Worm (Caenorhabditis elegans) whole organism, L4 larva: ENCODE data around the gene got-2.2.

Experiments
- R02D3.7 ChIP-seq: fragments of 150-350 bp; sonication (generic microtip); optimal IDR thresholded peaks from 3 replicates; lab custom pipeline; 2014; ENCODE audit warnings: missing biosample characterization, missing genetic modification characterization
- T20F7.1 ChIP-seq: fragments of 200-800 bp; sonication (Bioruptor generic); optimal IDR thresholded peaks from 2 replicates; lab custom pipeline; 2018; ENCODE audit warnings: mild to moderate bottlenecking, missing genetic modification characterization, missing compliant biosample characterization
- ZK337.2 ChIP-seq: fragments of 200-800 bp; sonication (Bioruptor generic); IDR thresholded peaks from 2 replicates; pipeline ENCODE4 v1.3.6; 2022; ENCODE audit warnings: missing genetic modification reagents, missing genetic modification characterization, missing compliant biosample characterization
- aha-1 ChIP-seq: fragments of 150-350 bp; peaks from one replicate; lab custom pipeline; 2014; ENCODE audit warnings: missing biosample characterization, missing genetic modification characterization
- ama-1 ChIP-seq: fragments of 150-350 bp; optimal IDR thresholded peaks from 2 replicates; lab custom pipeline; 2014; ENCODE audit warnings: inconsistent platforms, mixed read lengths
- ceh-20 ChIP-seq: fragments of 200-800 bp; sonication (Bioruptor generic); IDR thresholded peaks from 2 replicates; pipeline ENCODE4 v1.3.6; 2022; ENCODE audit warnings: missing genetic modification reagents, missing genetic modification characterization, missing compliant biosample characterization
- ces-1 ChIP-seq: fragments of 150-350 bp; sonication (generic microtip); optimal IDR thresholded peaks from 4 replicates; lab custom pipeline; 2014; ENCODE audit warnings: missing biosample characterization, missing genetic modification reagents, missing genetic modification characterization
- ctbp-1 ChIP-seq: fragments of 200-800 bp; sonication (Bioruptor generic); IDR thresholded peaks from 2 replicates; pipeline ENCODE4 v1.3.6; 2022; ENCODE audit warnings: missing genetic modification reagents, missing genetic modification characterization, missing compliant biosample characterization
- daf-16 ChIP-seq, 3 experiments: sonication (generic microtip); optimal IDR thresholded peaks; 2 replicates each; lab custom pipeline; 2016 to 2017; ENCODE audit warnings: missing genetic modification characterization in 3 of 3, missing genetic modification reagents in 3 of 3, mild to moderate bottlenecking in 2 of 3, missing compliant biosample characterization in 2 of 3, missing biosample characterization in 1 of 3, moderate library complexity in 1 of 3
- dmd-6 ChIP-seq: fragments of 200-800 bp; sonication (Bioruptor generic); IDR thresholded peaks from 2 replicates; pipeline ENCODE4 v1.3.6; 2022; ENCODE audit warnings: missing genetic modification reagents, missing genetic modification characterization, missing compliant biosample characterization
- dmd-9 ChIP-seq: fragments of 200-800 bp; sonication (Bioruptor generic); IDR thresholded peaks from 2 replicates; pipeline ENCODE4 v1.3.6; 2022; ENCODE audit warnings: missing genetic modification reagents, missing genetic modification characterization, missing compliant biosample characterization
- dve-1 ChIP-seq: sonication (generic microtip); optimal IDR thresholded peaks from 2 replicates; lab custom pipeline; 2017; ENCODE audit warnings: antibody characterized with exemption, mild to moderate bottlenecking, missing genetic modification characterization, missing compliant biosample characterization; ENCODE audit not compliant: insufficient read depth
- egl-27 ChIP-seq: sonication (generic microtip); optimal IDR thresholded peaks from 3 replicates; lab custom pipeline; 2017; ENCODE audit warnings: missing biosample characterization, missing genetic modification reagents, missing genetic modification characterization
- egl-43 ChIP-seq: fragments of 200-800 bp; sonication (Bioruptor generic); IDR thresholded peaks from 2 replicates; pipeline ENCODE4 v1.3.6; 2022; ENCODE audit warnings: missing genetic modification reagents, missing genetic modification characterization, missing compliant biosample characterization
- fkh-10 ChIP-seq: fragments of 150-350 bp; optimal IDR thresholded peaks from 2 replicates; lab custom pipeline; 2014; ENCODE audit warnings: missing biosample characterization, missing genetic modification reagents, missing genetic modification characterization
- hlh-11 ChIP-seq: fragments of 200-800 bp; sonication (Bioruptor generic); optimal IDR thresholded peaks from 2 replicates; lab custom pipeline; 2018; ENCODE audit warnings: mild to moderate bottlenecking, missing genetic modification characterization, missing compliant biosample characterization
- hlh-30 ChIP-seq: sonication (generic microtip); optimal IDR thresholded peaks from 2 replicates; lab custom pipeline; 2017; ENCODE audit warnings: antibody characterized with exemption, mild to moderate bottlenecking, missing genetic modification characterization, missing compliant biosample characterization; ENCODE audit not compliant: insufficient read depth
- hmg-1.1 ChIP-seq: fragments of 200-800 bp; sonication (Bioruptor generic); IDR thresholded peaks from 2 replicates; pipeline ENCODE4 v1.3.6; 2022; ENCODE audit warnings: missing genetic modification reagents, missing genetic modification characterization, missing compliant biosample characterization
- lin-1 ChIP-seq: fragments of 200-800 bp; sonication (Bioruptor generic); IDR thresholded peaks from 2 replicates; pipeline ENCODE4 v1.3.6; 2022; ENCODE audit warnings: missing genetic modification reagents, missing genetic modification characterization, missing compliant biosample characterization
- lin-13 ChIP-seq: fragments of 150-350 bp; optimal IDR thresholded peaks from 2 replicates; lab custom pipeline; 2014; ENCODE audit warnings: missing biosample characterization, missing genetic modification reagents, missing genetic modification characterization
- lin-39 ChIP-seq: fragments of 150-350 bp; optimal IDR thresholded peaks from 2 replicates; lab custom pipeline; 2014; ENCODE audit warnings: missing biosample characterization, missing genetic modification reagents, missing genetic modification characterization
- lsy-2 ChIP-seq, 2 experiments: fragments of 150-350 bp in 1 of 2; sonication (generic microtip) in 1 of 2; optimal IDR thresholded peaks; 2 replicates each; lab custom pipeline; 2014 to 2017; ENCODE audit warnings: missing biosample characterization in 2 of 2, missing genetic modification characterization in 2 of 2
- mdl-1 ChIP-seq, 2 experiments: fragments of 150-350 bp in 1 of 2; sonication (generic microtip) in 1 of 2; optimal IDR thresholded peaks; 2 replicates each; lab custom pipeline; 2014 to 2017; ENCODE audit warnings: missing biosample characterization in 2 of 2, missing genetic modification characterization in 2 of 2
- mep-1 ChIP-seq: fragments of 150-350 bp; sonication (generic microtip); optimal IDR thresholded peaks from 3 replicates; lab custom pipeline; 2014; ENCODE audit warnings: missing biosample characterization, missing genetic modification characterization
- mes-2 ChIP-seq: sonication (generic microtip); optimal IDR thresholded peaks from 2 replicates; lab custom pipeline; 2016; ENCODE audit warnings: missing genotype, mild to moderate bottlenecking, missing genetic modification characterization, missing compliant biosample characterization; ENCODE audit not compliant: poor library complexity, severe bottlenecking
- mxl-3 ChIP-seq: fragments of 200-800 bp; sonication (Bioruptor generic); optimal IDR thresholded peaks from 2 replicates; lab custom pipeline; 2018; ENCODE audit warnings: mild to moderate bottlenecking, missing genetic modification characterization, missing compliant biosample characterization
- nhr-10 ChIP-seq: fragments of 150-350 bp; optimal IDR thresholded peaks from 2 replicates; lab custom pipeline; 2014; ENCODE audit warnings: missing biosample characterization, missing genetic modification characterization
- nhr-11 ChIP-seq: fragments of 150-350 bp; optimal IDR thresholded peaks from 2 replicates; lab custom pipeline; 2014; ENCODE audit warnings: missing biosample characterization, missing genetic modification characterization
- nhr-25 ChIP-seq: sonication (generic microtip); optimal IDR thresholded peaks from 2 replicates; lab custom pipeline; 2017; ENCODE audit warnings: missing genetic modification characterization, mild to moderate bottlenecking, missing compliant biosample characterization, antibody characterized with exemption, moderate library complexity, borderline replicate concordance; ENCODE audit not compliant: insufficient read depth
- nhr-28 ChIP-seq: fragments of 150-350 bp; optimal IDR thresholded peaks from 2 replicates; lab custom pipeline; 2014; ENCODE audit warnings: missing biosample characterization, missing genetic modification characterization
- nhr-41 ChIP-seq: fragments of 200-800 bp; sonication (Bioruptor generic); IDR thresholded peaks from 2 replicates; pipeline ENCODE4 v1.3.6; 2022; ENCODE audit warnings: missing genetic modification reagents, missing genetic modification characterization, missing compliant biosample characterization
- nhr-48 ChIP-seq: sonication (generic microtip); optimal IDR thresholded peaks from 2 replicates; lab custom pipeline; 2016; ENCODE audit warnings: mild to moderate bottlenecking, missing genetic modification characterization, missing compliant biosample characterization
- nhr-6 ChIP-seq: fragments of 150-350 bp; optimal IDR thresholded peaks from 2 replicates; lab custom pipeline; 2014; ENCODE audit warnings: missing biosample characterization, missing genetic modification characterization
- pha-4 ChIP-seq, 2 experiments: fragments of 150-350 bp in 1 of 2; fragments of 200-800 bp in 1 of 2; sonication (Bioruptor generic) in 1 of 2; IDR thresholded peaks in 1 of 2; optimal IDR thresholded peaks in 1 of 2; 2 replicates each; pipeline versions ENCODE4 v1.3.6 to Lab custom; 2014 to 2022; ENCODE audit warnings: missing genetic modification characterization in 2 of 2, missing genetic modification reagents in 2 of 2, missing biosample characterization in 1 of 2, missing compliant biosample characterization in 1 of 2
- pqm-1 ChIP-seq: sonication (generic microtip); optimal IDR thresholded peaks from 2 replicates; lab custom pipeline; 2017; ENCODE audit warnings: missing biosample characterization, missing genetic modification characterization
- rbr-2 ChIP-seq: sonication (generic microtip); optimal IDR thresholded peaks from 2 replicates; lab custom pipeline; 2016; ENCODE audit warnings: missing genotype, missing genetic modification characterization, missing compliant biosample characterization
- set-16 ChIP-seq: fragments of 200-800 bp; sonication (Bioruptor generic); IDR thresholded peaks from 2 replicates; pipeline ENCODE4 v1.3.6; 2022; ENCODE audit warnings: missing genetic modification reagents, missing genetic modification characterization, missing compliant biosample characterization
- spr-3 ChIP-seq: fragments of 200-800 bp; sonication (Bioruptor generic); optimal IDR thresholded peaks from 2 replicates; lab custom pipeline; 2018; ENCODE audit warnings: mild to moderate bottlenecking, missing genetic modification characterization, missing compliant biosample characterization
- tra-1 ChIP-seq: fragments of 200-800 bp; sonication (Bioruptor generic); IDR thresholded peaks from 2 replicates; pipeline ENCODE4 v1.3.6; 2022; ENCODE audit warnings: missing genetic modification reagents, missing genetic modification characterization, missing compliant biosample characterization
- vab-7 ChIP-seq: fragments of 200-800 bp; sonication (Bioruptor generic); IDR thresholded peaks from 2 replicates; pipeline ENCODE4 v1.3.6; 2022; ENCODE audit warnings: missing genetic modification reagents, missing genetic modification characterization, missing compliant biosample characterization
- zip-2 ChIP-seq: fragments of 150-350 bp; optimal IDR thresholded peaks from 2 replicates; lab custom pipeline; 2014; ENCODE audit warnings: missing biosample characterization, missing genetic modification characterization
- ztf-7 ChIP-seq: fragments of 150-350 bp; optimal IDR thresholded peaks from 2 replicates; lab custom pipeline; 2014; ENCODE audit warnings: missing biosample characterization, missing genetic modification characterization

Gene got-2.2

DNA sequence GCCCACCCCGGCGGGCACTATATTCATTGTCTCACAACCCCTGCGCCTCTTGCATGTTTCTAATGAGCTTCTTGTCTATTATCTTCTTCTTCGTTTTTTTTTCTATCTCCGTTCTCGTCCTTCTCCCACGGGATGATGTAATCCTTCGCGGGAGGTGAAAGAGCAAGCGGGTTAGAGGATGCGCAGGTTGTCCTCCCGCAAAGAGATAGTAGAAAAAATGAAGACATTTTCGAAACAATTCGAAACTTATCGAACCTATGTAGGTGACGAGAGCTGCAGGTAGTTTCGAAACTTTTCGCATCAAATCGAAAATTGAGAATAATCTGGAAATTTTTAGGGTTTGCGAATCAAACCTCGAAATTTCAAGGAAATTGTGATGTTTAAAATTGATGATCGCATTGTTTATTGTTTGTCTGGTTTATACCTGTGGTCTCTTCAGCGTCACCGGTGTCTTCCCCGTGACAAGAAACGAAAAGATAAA lies 9.5 kb downstream of the got-2.2 start:
- TF ChIP-seq nhr-28 (tag; lab: Kevin White, UChicago) (peak; percentile 72), lin-39 (tag; lab: Kevin White, UChicago) (no peak), spr-3 (GFP tag; lab: Kevin White, UChicago) (no peak), nhr-41 (GFP tag; lab: Robert Waterston, UW) (peak; percentile 41; the same call in 1 of the 2 replicates), T20F7.1 (GFP tag; lab: Kevin White, UChicago) (no peak), rbr-2 (peak; percentile 26), egl-27 (no peak), set-16 (GFP tag; lab: Robert Waterston, UW) (0 out of 2 replicates have a peak, but pooled peaks have one; percentile 8), dmd-9 (GFP tag; lab: Robert Waterston, UW) (no peak), pha-4 (GFP tag; IDR thresholded peaks at IDR 0.05; lab: Robert Waterston, UW) (no peak), pha-4 (tag; optimal IDR thresholded peaks at IDR 0.05; lab: Kevin White, UChicago) (no peak), lin-13 (peak; percentile 23), lsy-2 (tag; optimal IDR thresholded peaks at IDR 0.05; lab: Kevin White, UChicago) (peak in 1 of 2 experiments; percentile 31), hlh-11 (tag; lab: Kevin White, UChicago) (peak; percentile 77), ama-1 (no peak), nhr-6 (tag; lab: Kevin White, UChicago) (no peak), lin-1 (no peak), mxl-3 (GFP tag; lab: Kevin White, UChicago) (peak; percentile 8), nhr-10 (tag; lab: Kevin White, UChicago) (peak; percentile 61), nhr-25 (tag; lab: Kevin White, UChicago) (peak; percentile 23), mdl-1 (tag; optimal IDR thresholded peaks at IDR 0.05; lab: Kevin White, UChicago) (peak in 1 of 2 experiments; percentile 52), pqm-1 (tag; lab: Kevin White, UChicago) (peak; percentile 66), dve-1 (tag; lab: Kevin White, UChicago) (peak; percentile 16), daf-16 (GFP tag; optimal IDR thresholded peaks at IDR 0.05; lab: Kevin White, UChicago) (no peak), daf-16 (tag; optimal IDR thresholded peaks at IDR 0.05; lab: Kevin White, UChicago) (peak; percentile 84), aha-1 (tag; lab: Kevin White, UChicago) (peak; percentile 7), nhr-48 (tag; lab: Kevin White, UChicago) (peak; percentile 65), mep-1 (tag; lab: Kevin White, UChicago) (peak; percentile 75), hlh-30 (tag; lab: Kevin White, UChicago) (peak; percentile 54), hmg-1.1 (0 out of 2 replicates have a peak, but pooled peaks have one; percentile 38), ztf-7 (tag; lab: Kevin White, UChicago) (peak; percentile 81), ceh-20 (GFP tag; lab: Robert Waterston, UW) (0 out of 2 replicates have a peak, but pooled peaks have one; percentile 23), egl-43 (GFP tag; lab: Robert Waterston, UW) (no peak), dmd-6 (peak; percentile 69), nhr-11 (no peak), vab-7 (GFP tag; lab: Robert Waterston, UW) (no peak), tra-1 (GFP tag; lab: Robert Waterston, UW) (peak; percentile 71), zip-2 (tag; lab: Kevin White, UChicago) (no peak), mes-2 (tag; lab: Kevin White, UChicago) (peak; percentile 32), R02D3.7 (tag; lab: Kevin White, UChicago) (no peak)

DNA sequence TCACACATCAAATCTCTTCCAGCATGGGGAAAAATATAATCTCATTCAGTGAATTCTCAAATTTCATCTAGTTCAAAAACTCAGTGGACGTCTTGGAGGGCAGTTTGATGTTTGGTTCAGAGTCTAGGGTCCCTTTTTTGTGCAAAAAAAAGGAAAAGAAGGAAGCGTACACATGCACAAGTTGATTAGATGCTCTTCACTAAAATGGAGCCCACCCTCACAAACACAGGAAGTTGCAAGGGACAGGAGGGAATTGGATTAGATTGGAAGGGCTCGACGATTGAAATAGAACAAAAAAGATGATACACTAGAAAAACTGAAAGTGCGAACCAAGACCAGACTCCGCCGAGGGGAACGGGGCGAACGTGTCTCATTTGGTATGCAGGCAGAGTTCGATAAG lies 10.1 kb downstream of the got-2.2 start:
- TF ChIP-seq fkh-10 (GFP tag; lab: Kevin White, UChicago), result peak; percentile 72
- no peak for TF ChIP-seq nhr-6 (tag; lab: Kevin White, UChicago)
- TF ChIP-seq hmg-1.1, result 0 out of 2 replicates have a peak, but pooled peaks have one; percentile 13
- TF ChIP-seq ces-1, result peak; percentile 89
- peak; percentile 68; the same call in 1 of the 2 replicates for TF ChIP-seq ZK337.2 (GFP tag; lab: Robert Waterston, UW)
- TF ChIP-seq ctbp-1 (GFP tag; lab: Robert Waterston, UW), result peak; percentile 67; the same call in 1 of the 2 replicates
